Fruit fly (Drosophila melanogaster) whole organism, wandering third instar larva: Measurements from ENCODE around the gene mRpL10.

Source experiments
- Abd-B ChIP-seq: fragments of >200 bp; optimal IDR thresholded peaks from 2 replicates; lab custom pipeline; 2017; ENCODE audit warnings: missing biosample characterization, missing genetic modification characterization
- CG9705 ChIP-seq: fragments of 200-800 bp; sonication (Bioruptor generic); optimal IDR thresholded peaks from 2 replicates; lab custom pipeline; 2018; ENCODE audit warnings: missing biosample characterization, mild to moderate bottlenecking, missing genetic modification characterization
- GATAd ChIP-seq: sonication (Bioruptor generic); optimal IDR thresholded peaks from 2 replicates; lab custom pipeline; 2016; ENCODE audit warnings: missing biosample characterization, missing genetic modification characterization
- Hr83 ChIP-seq: fragments of 200-300 bp; sonication (Bioruptor generic); optimal IDR thresholded peaks from 2 replicates; lab custom pipeline; 2016; ENCODE audit warnings: missing biosample characterization, mild to moderate bottlenecking, missing genetic modification characterization, moderate library complexity; ENCODE audit not compliant: poor library complexity, severe bottlenecking
- OdsH ChIP-seq: fragments of 200-800 bp; sonication (Bioruptor generic); optimal IDR thresholded peaks from 2 replicates; lab custom pipeline; 2016; ENCODE audit warnings: missing biosample characterization, mild to moderate bottlenecking, missing genetic modification characterization
- Vsx2 ChIP-seq: fragments of 200-300, 225-300 bp; sonication (Bioruptor generic); optimal IDR thresholded peaks from 2 replicates; lab custom pipeline; 2018; ENCODE audit warnings: missing biosample characterization, missing genetic modification characterization; ENCODE audit not compliant: partially characterized antibody
- br ChIP-seq: fragments of 200-800 bp; sonication (Bioruptor generic); optimal IDR thresholded peaks from 2 replicates; lab custom pipeline; 2016; ENCODE audit warnings: missing biosample characterization, missing genetic modification characterization
- ey ChIP-seq: fragments of 200-800 bp; sonication (Bioruptor generic); optimal IDR thresholded peaks from 2 replicates; lab custom pipeline; 2016; ENCODE audit warnings: missing biosample characterization, missing genetic modification characterization
- h ChIP-seq: fragments of 200-800 bp; sonication (Bioruptor generic); optimal IDR thresholded peaks from 3 replicates; lab custom pipeline; 2016; ENCODE audit warnings: missing biosample characterization, mild to moderate bottlenecking, missing genetic modification characterization
- lola ChIP-seq: fragments of >200 bp; optimal IDR thresholded peaks from 2 replicates; lab custom pipeline; 2017; ENCODE audit warnings: missing biosample characterization, missing genetic modification characterization
- pan ChIP-seq: fragments of >200 bp; optimal IDR thresholded peaks from 2 replicates; lab custom pipeline; 2017
- psq ChIP-seq: fragments of 200-800 bp; sonication (Bioruptor generic); optimal IDR thresholded peaks from 3 replicates; lab custom pipeline; 2017; ENCODE audit warnings: missing biosample characterization, mild to moderate bottlenecking, missing genetic modification characterization, moderate library complexity
- sv ChIP-seq: fragments of 200-800 bp; sonication (Bioruptor generic); optimal IDR thresholded peaks from 3 replicates; lab custom pipeline; 2016; ENCODE audit warnings: missing biosample characterization, missing genetic modification characterization

dm6 chr2L:228246-228645 is 24.7 kb downstream of the mRpL10 start:
- TF ChIP-seq Hr83 (GFP tag; lab: Kevin White, UChicago): no peak
- no peak for TF ChIP-seq pan
- no peak for TF ChIP-seq h (GFP tag; lab: Kevin White, UChicago)
- no peak for TF ChIP-seq Vsx2
- no peak for TF ChIP-seq sv
- TF ChIP-seq ey (GFP tag; lab: Kevin White, UChicago): no peak
- no peak for TF ChIP-seq CG9705 (GFP tag; lab: Kevin White, UChicago)
- no peak for TF ChIP-seq br (GFP tag; lab: Kevin White, UChicago)
- no peak for TF ChIP-seq psq (GFP tag; lab: Kevin White, UChicago)
- TF ChIP-seq lola (GFP tag; lab: Kevin White, UChicago): no peak
- TF ChIP-seq GATAd (GFP tag; lab: Kevin White, UChicago): no peak
- TF ChIP-seq Abd-B (GFP tag; lab: Kevin White, UChicago): no peak
- no peak for TF ChIP-seq OdsH (GFP tag; lab: Kevin White, UChicago)
